Worm (Caenorhabditis elegans) whole organism, young adult: ENCODE data around the gene Y7A9A.1.

Experiments
- F37B4.10 ChIP-seq: fragments of 200-800 bp; sonication (Bioruptor generic); IDR thresholded peaks from 2 replicates; pipeline ENCODE4 v1.3.6; 2022; ENCODE audit warnings: missing genetic modification characterization, missing compliant biosample characterization
- ama-1 ChIP-seq, 3 experiments: fragments of 150-350 bp in 1 of 3; sonication (generic microtip) in 2 of 3; optimal IDR thresholded peaks; 2 replicates each; lab custom pipeline; 2014 to 2018; ENCODE audit warnings: missing biosample characterization in 2 of 3, missing genetic modification characterization in 2 of 3, missing genetic modification reagents in 2 of 3
- dox-1 ChIP-seq: fragments of 200-800 bp; sonication (Bioruptor generic); IDR thresholded peaks from 2 replicates; pipeline ENCODE4 v1.3.6; 2022; ENCODE audit warnings: missing genetic modification reagents, missing genetic modification characterization, missing compliant biosample characterization
- dpl-1 ChIP-seq: fragments of 150-350 bp; optimal IDR thresholded peaks from 2 replicates; lab custom pipeline; 2014; ENCODE audit warnings: missing biosample characterization, missing genetic modification reagents, missing genetic modification characterization
- efl-1 ChIP-seq: fragments of 150-350 bp; optimal IDR thresholded peaks from 2 replicates; lab custom pipeline; 2014; ENCODE audit warnings: missing biosample characterization, missing genetic modification reagents, missing genetic modification characterization
- egl-44 ChIP-seq: fragments of 200-800 bp; sonication (Bioruptor generic); IDR thresholded peaks from 2 replicates; pipeline ENCODE4 v1.3.6; 2022; ENCODE audit warnings: missing genetic modification reagents, missing genetic modification characterization, missing compliant biosample characterization

- TF ChIP-seq egl-44 (GFP tag; lab: Robert Waterston, UW), result no peak
- TF ChIP-seq efl-1 (GFP tag; lab: Kevin White, UChicago), result no peak
- TF ChIP-seq dpl-1 (GFP tag; lab: Kevin White, UChicago), result no peak
- TF ChIP-seq ama-1 (optimal IDR thresholded peaks at IDR 0.05; lab: Kevin White, UChicago), result no peak
- TF ChIP-seq ama-1 (GFP tag; optimal IDR thresholded peaks at IDR 0.05; lab: Kevin White, UChicago), result no peak
- TF ChIP-seq F37B4.10 (GFP tag; lab: Robert Waterston, UW), result no peak
- no peak for TF ChIP-seq dox-1 (GFP tag; lab: Robert Waterston, UW)
Measured at ce11 chrIV:16191597-16191996, 5.2 kb upstream of the Y7A9A.1 start.
